Worm (Caenorhabditis elegans) whole organism, midembryonic: ENCODE measurements around the gene T28A11.19.

Experiments
- T22C8.4 ChIP-seq: fragments of 200-800 bp; sonication (Bioruptor generic); IDR thresholded peaks from 2 replicates; pipeline ENCODE4 v1.3.6; 2022; ENCODE audit warnings: missing genetic modification characterization, missing compliant biosample characterization
- cog-1 ChIP-seq: sonication (generic microtip); optimal IDR thresholded peaks from 2 replicates; lab custom pipeline; 2016; ENCODE audit warnings: missing genetic modification characterization, missing compliant biosample characterization
- flt-1 ChIP-seq: fragments of 200-800 bp; sonication (Bioruptor generic); IDR thresholded peaks from 2 replicates; pipeline ENCODE4 v1.3.6; 2022; ENCODE audit warnings: missing genetic modification characterization, missing compliant biosample characterization
- klf-2 ChIP-seq: fragments of 200-800 bp; sonication (Bioruptor generic); conservative IDR thresholded peaks from 2 replicates; pipeline ENCODE4 v1.3.6; 2022; ENCODE audit warnings: missing genetic modification reagents, missing genetic modification characterization, missing compliant biosample characterization
- med-1 ChIP-seq: sonication (generic microtip); optimal IDR thresholded peaks from 2 replicates; lab custom pipeline; 2017; ENCODE audit warnings: missing genetic modification characterization, mild to moderate bottlenecking, missing compliant biosample characterization, antibody characterized with exemption, missing genetic modification reagents; ENCODE audit not compliant: insufficient read depth
- ref-1 ChIP-seq: fragments of 200-800 bp; sonication (Bioruptor generic); conservative IDR thresholded peaks from 2 replicates; pipeline ENCODE4 v1.3.6; 2022; ENCODE audit warnings: missing genetic modification reagents, missing genetic modification characterization, missing compliant biosample characterization
- tab-1 ChIP-seq: fragments of 200-800 bp; sonication (Bioruptor generic); IDR thresholded peaks from 2 replicates; pipeline ENCODE4 v1.3.6; 2022; ENCODE audit warnings: missing genetic modification characterization, missing compliant biosample characterization
- ztf-23 ChIP-seq: fragments of 200-800 bp; sonication (Bioruptor generic); IDR thresholded peaks from 2 replicates; pipeline ENCODE4 v1.3.6; 2022; ENCODE audit warnings: missing genetic modification reagents, missing genetic modification characterization, missing compliant biosample characterization
- ztf-29 ChIP-seq: fragments of 200-800 bp; sonication (Bioruptor generic); IDR thresholded peaks from 2 replicates; pipeline ENCODE4 v1.3.6; 2022; ENCODE audit warnings: missing genetic modification reagents, missing genetic modification characterization, missing compliant biosample characterization

T28A11.19 gene

DNA sequence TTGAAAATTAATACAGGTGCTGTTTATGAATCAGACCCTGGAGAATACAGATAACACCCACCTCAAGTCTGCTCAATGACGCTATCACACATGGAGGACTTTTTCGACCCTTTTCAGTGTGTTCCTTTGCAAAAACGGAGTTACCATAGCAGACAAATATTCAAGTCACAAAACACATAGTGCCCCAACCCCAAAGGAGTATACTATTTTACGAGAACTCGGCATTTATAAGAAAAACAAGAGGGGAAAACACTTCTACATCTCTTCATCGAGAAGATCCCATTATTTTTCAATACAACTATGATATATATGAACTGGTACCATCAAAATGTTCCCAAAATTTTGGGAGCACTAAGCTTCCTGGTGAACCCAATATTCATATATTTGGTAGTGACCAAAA is 24.6 kb downstream of the T28A11.19 start, which contains the start of gene srj-7:
Gene srj-7 (plus strand): TSS at position 301 of the 400 bp plus-strand sequence.
- TF ChIP-seq flt-1 (GFP tag; lab: Robert Waterston, UW) (no peak), tab-1 (GFP tag; lab: Robert Waterston, UW) (no peak), ref-1 (GFP tag; lab: Robert Waterston, UW) (no peak), T22C8.4 (GFP tag; lab: Robert Waterston, UW) (no peak), klf-2 (GFP tag; lab: Robert Waterston, UW) (no peak), cog-1 (tag; lab: Kevin White, UChicago) (no peak), ztf-23 (no peak), med-1 (GFP tag; lab: Kevin White, UChicago) (no peak), ztf-29 (GFP tag; lab: Robert Waterston, UW) (no peak)

DNA sequence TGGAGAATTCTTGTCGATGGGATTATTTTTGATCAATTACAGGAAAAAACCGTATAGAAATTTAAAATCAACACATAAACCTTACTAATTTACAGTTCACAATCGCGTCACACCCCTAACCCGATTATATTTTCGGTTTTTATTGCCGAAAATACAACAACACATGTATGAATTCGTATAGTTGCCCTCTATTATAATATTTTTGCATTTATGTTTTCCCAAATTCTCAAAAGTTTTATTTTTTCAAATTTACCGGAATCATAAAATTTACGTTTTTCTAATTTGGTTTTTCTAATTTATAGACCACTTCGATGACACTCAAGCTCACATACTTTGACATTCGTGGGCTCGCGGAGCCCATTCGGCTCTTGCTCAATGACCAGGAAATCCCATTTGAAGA is 26.3 kb downstream of the T28A11.19 start, which contains the start of gene gst-23:
Gene gst-23 (plus strand): TSS at position 301 of the 400 bp plus-strand sequence.
- TF ChIP-seq cog-1 (tag; lab: Kevin White, UChicago) (no peak), ztf-29 (GFP tag; lab: Robert Waterston, UW) (no peak), ztf-23 (no peak), med-1 (GFP tag; lab: Kevin White, UChicago) (no peak), T22C8.4 (GFP tag; lab: Robert Waterston, UW) (no peak), klf-2 (GFP tag; lab: Robert Waterston, UW) (no peak), ref-1 (GFP tag; lab: Robert Waterston, UW) (no peak), flt-1 (GFP tag; lab: Robert Waterston, UW) (no peak), tab-1 (GFP tag; lab: Robert Waterston, UW) (no peak)

DNA sequence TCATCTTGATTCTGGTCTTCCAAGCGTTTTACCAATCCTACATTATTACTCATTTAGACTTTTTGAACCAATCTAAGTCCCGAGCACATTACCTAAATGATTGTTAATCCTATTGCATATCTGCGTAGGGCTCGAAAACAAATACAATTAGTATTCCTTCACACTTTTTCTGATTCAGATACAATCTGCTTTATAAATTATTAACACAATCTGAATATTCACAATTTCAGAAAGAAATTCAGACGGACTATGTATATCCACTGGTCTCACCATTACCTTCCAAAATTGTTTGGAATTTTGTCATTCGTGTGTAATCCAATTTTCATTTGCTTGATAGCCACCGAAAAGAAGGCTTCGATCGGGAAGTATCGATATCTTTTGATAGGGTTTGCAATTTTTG is 28.1 kb downstream of the T28A11.19 start, which contains the start of gene srj-11:
Gene srj-11 (plus strand): TSS at position 250 of the 400 bp plus-strand sequence.
- TF ChIP-seq med-1 (GFP tag; lab: Kevin White, UChicago) (no peak), cog-1 (tag; lab: Kevin White, UChicago) (no peak), ref-1 (GFP tag; lab: Robert Waterston, UW) (no peak), T22C8.4 (GFP tag; lab: Robert Waterston, UW) (no peak), klf-2 (GFP tag; lab: Robert Waterston, UW) (no peak), ztf-23 (no peak), tab-1 (GFP tag; lab: Robert Waterston, UW) (no peak), ztf-29 (GFP tag; lab: Robert Waterston, UW) (no peak), flt-1 (GFP tag; lab: Robert Waterston, UW) (no peak)

DNA sequence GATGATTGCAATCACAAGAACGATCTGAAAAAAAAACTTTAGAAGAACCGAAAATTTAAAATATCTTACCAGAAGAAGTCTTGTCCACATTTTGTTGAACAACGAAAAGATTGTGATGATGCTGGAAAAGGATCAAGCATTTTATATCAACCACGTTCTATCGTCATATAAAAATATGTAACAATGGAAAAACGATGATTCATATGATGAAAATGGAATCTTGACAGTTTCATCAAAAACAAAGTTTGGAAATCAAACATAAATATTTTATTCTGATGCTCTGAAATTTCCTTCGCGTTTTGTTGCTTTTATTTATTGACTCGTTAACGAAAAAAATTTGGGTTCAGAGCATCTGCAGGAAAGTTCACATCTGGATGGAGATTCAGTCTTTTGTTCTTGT is 32.7 kb downstream of the T28A11.19 start, which contains the start of the genes K08D9.9 and str-16:
Gene K08D9.9 (minus strand): TSS at position 101 of the 400 bp plus-strand sequence.
Gene str-16 (plus strand): TSS at position 266 of the 400 bp plus-strand sequence.
- TF ChIP-seq med-1 (GFP tag; lab: Kevin White, UChicago) = no peak
- TF ChIP-seq T22C8.4 (GFP tag; lab: Robert Waterston, UW) = no peak
- no peak for TF ChIP-seq klf-2 (GFP tag; lab: Robert Waterston, UW)
- TF ChIP-seq cog-1 (tag; lab: Kevin White, UChicago) = no peak
- TF ChIP-seq ztf-29 (GFP tag; lab: Robert Waterston, UW) = no peak

DNA sequence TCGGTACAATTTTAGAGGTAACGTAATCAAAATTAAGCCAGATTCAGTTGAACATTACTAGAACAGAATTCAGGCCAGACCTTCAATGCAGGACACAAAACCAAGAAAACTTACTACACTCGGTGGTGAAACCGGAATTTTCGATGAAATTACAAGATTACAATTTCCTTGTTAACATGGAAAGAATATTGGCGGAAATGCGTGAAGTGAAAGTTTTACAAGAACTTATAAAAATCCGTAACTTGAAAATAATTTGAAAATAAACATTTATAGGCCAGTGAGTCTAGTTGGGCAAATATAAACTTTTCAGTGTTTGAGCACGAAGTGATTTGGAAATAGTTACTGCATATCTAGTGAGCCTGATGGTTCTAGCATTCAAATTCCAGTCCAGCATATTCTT is 34.4 kb downstream of the T28A11.19 start, which contains the start of gene K08D9.6:
Gene K08D9.6 (minus strand): TSS at position 101 of the 400 bp plus-strand sequence.
- no peak for TF ChIP-seq flt-1 (GFP tag; lab: Robert Waterston, UW)
- no peak for TF ChIP-seq T22C8.4 (GFP tag; lab: Robert Waterston, UW)
- no peak for TF ChIP-seq ztf-23
- no peak for TF ChIP-seq cog-1 (tag; lab: Kevin White, UChicago)
- no peak for TF ChIP-seq ztf-29 (GFP tag; lab: Robert Waterston, UW)
- TF ChIP-seq ref-1 (GFP tag; lab: Robert Waterston, UW) = no peak
- TF ChIP-seq med-1 (GFP tag; lab: Kevin White, UChicago) = no peak
- TF ChIP-seq tab-1 (GFP tag; lab: Robert Waterston, UW) = no peak
- no peak for TF ChIP-seq klf-2 (GFP tag; lab: Robert Waterston, UW)

DNA sequence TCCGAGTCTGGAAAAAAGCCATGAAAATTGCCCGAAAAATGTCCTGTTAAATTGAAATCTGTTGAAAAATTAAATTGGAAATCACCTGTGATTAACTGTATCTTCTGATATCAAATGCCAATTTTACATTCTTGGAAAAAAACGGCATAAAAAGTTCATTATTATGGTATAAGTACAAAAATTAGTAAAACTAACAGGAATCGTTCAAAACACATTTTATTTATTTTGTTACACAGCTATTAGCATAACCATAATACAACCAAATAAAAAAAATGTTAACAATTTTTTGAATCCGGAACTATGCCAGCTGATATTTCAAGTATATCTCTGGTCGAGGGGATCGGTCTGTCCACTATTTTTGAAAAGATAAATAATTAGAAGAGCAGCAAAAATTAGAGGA is 38.7 kb downstream of the T28A11.19 start, which contains the start of gene K08D9.10:
Gene K08D9.10 (plus strand): TSS at position 301 of the 400 bp plus-strand sequence.
- TF ChIP-seq cog-1 (tag; lab: Kevin White, UChicago) (no peak), flt-1 (GFP tag; lab: Robert Waterston, UW) (no peak), med-1 (GFP tag; lab: Kevin White, UChicago) (no peak), T22C8.4 (GFP tag; lab: Robert Waterston, UW) (no peak), ref-1 (GFP tag; lab: Robert Waterston, UW) (no peak), klf-2 (GFP tag; lab: Robert Waterston, UW) (no peak), tab-1 (GFP tag; lab: Robert Waterston, UW) (no peak), ztf-23 (no peak), ztf-29 (GFP tag; lab: Robert Waterston, UW) (no peak)

DNA sequence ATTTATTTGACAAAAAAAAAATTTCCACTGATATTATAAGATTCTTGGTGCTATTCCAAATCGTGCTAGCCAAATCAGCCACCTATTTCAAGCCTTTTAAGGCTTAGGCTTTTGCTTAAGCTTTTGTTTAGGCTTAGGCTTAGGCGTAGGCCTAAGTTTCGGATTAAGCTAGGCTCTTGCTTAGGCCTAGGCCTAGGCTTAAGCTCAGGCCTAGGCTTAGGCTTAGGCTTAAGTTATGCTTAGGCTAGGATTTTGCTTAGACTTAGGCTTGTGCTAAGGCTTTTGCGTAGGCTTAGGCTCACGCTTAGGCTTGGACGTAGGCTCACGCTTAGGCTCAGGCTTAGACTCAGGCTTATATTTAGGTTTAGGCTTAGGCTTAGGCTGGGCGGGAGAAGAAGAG is 39.2 kb downstream of the T28A11.19 start:
- TF ChIP-seq ztf-23 (no peak), cog-1 (tag; lab: Kevin White, UChicago) (no peak), flt-1 (GFP tag; lab: Robert Waterston, UW) (no peak), klf-2 (GFP tag; lab: Robert Waterston, UW) (no peak), tab-1 (GFP tag; lab: Robert Waterston, UW) (no peak), ref-1 (GFP tag; lab: Robert Waterston, UW) (no peak), ztf-29 (GFP tag; lab: Robert Waterston, UW) (no peak), med-1 (GFP tag; lab: Kevin White, UChicago) (no peak), T22C8.4 (GFP tag; lab: Robert Waterston, UW) (no peak)

DNA sequence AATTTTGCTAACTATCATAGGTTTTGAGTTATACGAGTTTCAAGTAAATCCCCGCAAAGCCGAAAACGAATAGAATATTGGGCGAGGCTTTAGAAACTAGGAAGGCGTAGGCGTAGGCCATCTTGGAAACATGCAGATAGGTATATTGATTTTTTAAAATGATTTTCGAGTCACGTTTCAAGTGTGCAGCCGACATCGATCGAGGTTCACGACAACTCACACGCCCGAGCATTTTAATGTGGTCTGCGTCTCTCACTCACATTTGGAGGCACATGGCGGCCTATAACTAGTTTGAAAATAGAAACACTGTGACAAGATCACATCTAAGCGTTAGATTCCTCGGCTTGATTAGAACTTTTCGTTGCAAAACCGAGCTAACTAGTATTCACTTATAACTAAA is 41.9 kb downstream of the T28A11.19 start, which contains the start of gene K08D9.2:
Gene K08D9.2 (plus strand): TSS at position 301 of the 400 bp plus-strand sequence.
- TF ChIP-seq ztf-29 (GFP tag; lab: Robert Waterston, UW) (no peak), ref-1 (GFP tag; lab: Robert Waterston, UW) (no peak), ztf-23 (no peak), T22C8.4 (GFP tag; lab: Robert Waterston, UW) (no peak), flt-1 (GFP tag; lab: Robert Waterston, UW) (no peak), klf-2 (GFP tag; lab: Robert Waterston, UW) (no peak), cog-1 (tag; lab: Kevin White, UChicago) (no peak), med-1 (GFP tag; lab: Kevin White, UChicago) (no peak), tab-1 (GFP tag; lab: Robert Waterston, UW) (no peak)
